Worm (Caenorhabditis elegans): ENCODE measurements around the gene mpst-7.

DNA sequence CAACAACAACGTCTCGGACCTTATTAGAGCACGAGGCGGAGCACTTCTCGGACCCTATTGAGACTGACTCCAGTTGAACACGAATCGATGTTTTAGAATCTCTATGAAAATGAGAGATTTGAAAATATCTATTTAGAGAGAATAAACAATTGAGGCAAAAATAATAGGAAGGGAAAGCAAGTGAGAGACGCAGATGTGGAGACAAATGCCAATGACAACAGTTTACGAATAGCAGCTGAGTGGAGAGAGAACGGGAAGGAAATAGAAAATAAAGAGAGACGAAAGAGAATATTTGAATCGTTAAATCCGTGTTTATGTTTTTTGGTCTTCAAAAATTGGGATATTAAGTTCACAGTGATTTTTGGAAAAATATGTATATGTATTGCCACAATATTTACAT lies 48.9 kb upstream of the mpst-7 start:
- TF ChIP-seq ets-7 (tag; optimal IDR thresholded peaks at IDR 0.05) (no peak), ceh-36 (tag; optimal IDR thresholded peaks at IDR 0.05) (no peak), ama-1 (optimal IDR thresholded peaks at IDR 0.05) (no peak), ceh-13 (GFP tag; optimal IDR thresholded peaks at IDR 0.05) (no peak), hnd-1 (tag; optimal IDR thresholded peaks at IDR 0.05) (no peak), hmbx-1 (tag; optimal IDR thresholded peaks at IDR 0.05) (no peak), B0310.2 (tag; optimal IDR thresholded peaks at IDR 0.05) (no peak), flt-1 (GFP tag; IDR thresholded peaks at IDR 0.05) (no peak), tbx-11 (GFP tag; IDR thresholded peaks at IDR 0.05) (no peak), F13C5.2 (tag; optimal IDR thresholded peaks at IDR 0.05) (no peak), sea-1 (GFP tag; conservative IDR thresholded peaks at IDR 0.05) (no peak), aly-1 (tag; optimal IDR thresholded peaks at IDR 0.05) (no peak)

All from whole organism, early embryonic.